Fruit fly (Drosophila melanogaster) whole organism, wandering third instar larva: Measurements from ENCODE around the gene CG17177.

Experiments
- CrebA ChIP-seq: fragments of 200-800 bp; sonication (Bioruptor generic); optimal IDR thresholded peaks from 2 replicates; lab custom pipeline; 2016; ENCODE audit warnings: missing biosample characterization, mild to moderate bottlenecking, missing genetic modification characterization, borderline replicate concordance
- br ChIP-seq: fragments of 200-800 bp; sonication (Bioruptor generic); optimal IDR thresholded peaks from 2 replicates; lab custom pipeline; 2016; ENCODE audit warnings: missing biosample characterization, missing genetic modification characterization
- pan ChIP-seq: fragments of >200 bp; optimal IDR thresholded peaks from 2 replicates; lab custom pipeline; 2017

DNA sequence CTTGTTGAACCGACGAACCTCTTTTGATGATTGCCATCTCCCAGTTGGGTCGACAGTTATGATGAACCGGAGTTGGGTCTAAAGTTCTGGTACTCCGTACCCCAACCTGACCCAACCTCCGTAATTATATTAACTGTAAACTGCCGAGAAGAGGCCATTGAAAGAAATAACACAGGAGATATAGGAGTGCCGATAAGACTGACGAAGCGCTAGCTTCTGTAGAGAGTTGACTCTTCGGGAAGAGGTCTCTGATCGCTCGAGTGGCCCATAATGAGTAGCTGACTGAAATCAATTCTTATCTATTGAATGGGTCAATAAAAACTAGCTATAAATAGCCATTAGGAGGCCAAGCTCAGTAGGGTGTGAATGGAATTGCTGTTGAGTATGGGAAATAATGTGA, 32.8 kb downstream of the CG17177 start:
- TF ChIP-seq pan (lab: Kevin White, UChicago) (no peak), CrebA (GFP tag; lab: Kevin White, UChicago) (no peak), br (GFP tag; lab: Kevin White, UChicago) (no peak)
